Worm (Caenorhabditis elegans): ENCODE data around the gene T25B6.3.

ce11 chrX:8997450-8998075, 29.8 kb upstream of the T25B6.3 start, which contains the start of gene C24A3.2:
- TF ChIP-seq dao-5 (tag; optimal IDR thresholded peaks at IDR 0.05): no peak
- TF ChIP-seq W03F9.2 (tag; optimal IDR thresholded peaks at IDR 0.05): no peak
- TF ChIP-seq him-1 (tag; optimal IDR thresholded peaks at IDR 0.05): no peak

Data from whole organism, L4/young adult.